Fruit fly (Drosophila melanogaster): Measurements from ENCODE around the gene PH4alphaMP.
A peak's percentile ranks its signal among the peaks of the same experiment; 100 is the strongest.

PH4alphaMP gene

dm6 chr3R:30526799-30527465 lies 31.0 kb upstream of the PH4alphaMP start, which contains the start of gene jdp (continued):
- TF ChIP-seq tin (GFP tag; optimal IDR thresholded peaks at IDR 0.05) (no peak), HmgZ (tag; optimal IDR thresholded peaks at IDR 0.05) (no peak), da (GFP tag; optimal IDR thresholded peaks at IDR 0.05) (no peak), gfzf (GFP tag; optimal IDR thresholded peaks at IDR 0.05) (no peak), nom (GFP tag; optimal IDR thresholded peaks at IDR 0.05) (peak; percentile 41), Spps (tag; optimal IDR thresholded peaks at IDR 0.05) (no peak), CkIIα-i1 (GFP tag; IDR thresholded peaks at IDR 0.05) (no peak), CG15479 (GFP tag; optimal IDR thresholded peaks at IDR 0.05) (no peak), Adf1 (GFP tag; IDR thresholded peaks at IDR 0.05) (no peak; the same call in 1 of the 2 replicates), NK7.1 (GFP tag; optimal IDR thresholded peaks at IDR 0.05) (no peak), CG6175 (GFP tag; IDR thresholded peaks at IDR 0.05) (0 out of 3 replicates have a peak, but pooled peaks have one; percentile 7), Blimp-1 (GFP tag; optimal IDR thresholded peaks at IDR 0.05) (peak; percentile 95), CG6854 (GFP tag; optimal IDR thresholded peaks at IDR 0.05) (no peak), sr (GFP tag; IDR thresholded peaks at IDR 0.05) (peak; percentile 52; the same call in 1 of the 3 replicates), CG6791 (GFP tag; IDR thresholded peaks at IDR 0.05; ENCODE audit: partially characterized antibody) (0 out of 3 replicates have a peak, but pooled peaks have one; percentile 29), CG12299 (tag; optimal IDR thresholded peaks at IDR 0.05) (no peak), bbx (GFP tag; IDR thresholded peaks at IDR 0.05; ENCODE audit: partially characterized antibody) (no peak; the same call in 1 of the 2 replicates), CG4424 (GFP tag; optimal IDR thresholded peaks at IDR 0.05) (no peak), D19A (tag; optimal IDR thresholded peaks at IDR 0.05) (no peak), Chrac-16 (GFP tag; optimal IDR thresholded peaks at IDR 0.05) (no peak), corto (GFP tag; optimal IDR thresholded peaks at IDR 0.05) (peak; percentile 8), Poxn (GFP tag; IDR thresholded peaks at IDR 0.05) (no peak), CG10321 (GFP tag; IDR thresholded peaks at IDR 0.05) (no peak), CG17186 (GFP tag; optimal IDR thresholded peaks at IDR 0.05) (no peak), stwl (tag; optimal IDR thresholded peaks at IDR 0.05) (no peak), fru (optimal IDR thresholded peaks at IDR 0.05) (no peak), phol (tag; optimal IDR thresholded peaks at IDR 0.05) (no peak), CG7963 (GFP tag; IDR thresholded peaks at IDR 0.05; ENCODE audit: partially characterized antibody) (no peak), CG13894 (tag; optimal IDR thresholded peaks at IDR 0.05) (peak; percentile 90), Meics (GFP tag; optimal IDR thresholded peaks at IDR 0.05) (no peak), CG6272 (GFP tag; IDR thresholded peaks at IDR 0.05) (no peak), pzg (GFP tag; optimal IDR thresholded peaks at IDR 0.05) (no peak), CG1603 (tag; optimal IDR thresholded peaks at IDR 0.05) (no peak), tio (GFP tag; optimal IDR thresholded peaks at IDR 0.05) (no peak), Gug (GFP tag; IDR thresholded peaks at IDR 0.05) (no peak), CG11695 (GFP tag; IDR thresholded peaks at IDR 0.05) (no peak), H2.0 (GFP tag; IDR thresholded peaks at IDR 0.05) (no peak), vnd (GFP tag; IDR thresholded peaks at IDR 0.05; ENCODE audit: partially characterized antibody) (no peak), CG14050 (GFP tag; IDR thresholded peaks at IDR 0.05) (no peak), CG6765 (GFP tag; optimal IDR thresholded peaks at IDR 0.05) (no peak), sens-2 (GFP tag; IDR thresholded peaks at IDR 0.05) (no peak), fd96Cb (tag; optimal IDR thresholded peaks at IDR 0.05) (no peak), bigmax (GFP tag; optimal IDR thresholded peaks at IDR 0.05) (no peak), Nf-YC (tag; optimal IDR thresholded peaks at IDR 0.05) (peak; percentile 65), sug (tag; optimal IDR thresholded peaks at IDR 0.05) (no peak), Nf-YB (GFP tag; optimal IDR thresholded peaks at IDR 0.05) (no peak), Neu2 (GFP tag; optimal IDR thresholded peaks at IDR 0.05; ENCODE audit: borderline replicate concordance) (no peak), CG32767 (GFP tag; IDR thresholded peaks at IDR 0.05) (no peak), CG15696 (tag; optimal IDR thresholded peaks at IDR 0.05) (no peak), ase (GFP tag; IDR thresholded peaks at IDR 0.05) (no peak)
